Worm (Caenorhabditis elegans) whole organism, late embryonic: ENCODE measurements around the gene mca-3.

ENCODE experiments used
- ceh-31 ChIP-seq: sonication (generic microtip); optimal IDR thresholded peaks from 2 replicates; lab custom pipeline; 2016; ENCODE audit warnings: missing genetic modification characterization, missing compliant biosample characterization
- nhr-11 ChIP-seq: fragments of 150-350 bp; optimal IDR thresholded peaks from 2 replicates; lab custom pipeline; 2014; ENCODE audit warnings: missing biosample characterization, missing genetic modification characterization
- odd-2 ChIP-seq: sonication (generic microtip); optimal IDR thresholded peaks from 2 replicates; lab custom pipeline; 2017; ENCODE audit warnings: antibody characterized with exemption, mild to moderate bottlenecking, missing genetic modification characterization, missing compliant biosample characterization
- pha-4 ChIP-seq: fragments of 150-350 bp; optimal IDR thresholded peaks from 2 replicates; lab custom pipeline; 2018; ENCODE audit warnings: missing biosample characterization, missing genetic modification reagents, missing genetic modification characterization
- sox-2 ChIP-seq: fragments of 200-800 bp; sonication (Bioruptor generic); IDR thresholded peaks from 2 replicates; pipeline ENCODE4 v1.3.6; 2022; ENCODE audit warnings: missing genetic modification reagents, missing genetic modification characterization, missing compliant biosample characterization
- unc-55 ChIP-seq: sonication (generic microtip); optimal IDR thresholded peaks from 2 replicates; lab custom pipeline; 2017; ENCODE audit warnings: missing biosample characterization, missing genetic modification reagents, missing genetic modification characterization

- TF ChIP-seq odd-2 (tag; lab: Kevin White, UChicago), result no peak
- no peak for TF ChIP-seq pha-4 (tag; lab: Kevin White, UChicago)
- TF ChIP-seq ceh-31 (tag; lab: Kevin White, UChicago), result peak; percentile 57
- TF ChIP-seq sox-2 (GFP tag; lab: Robert Waterston, UW), result no peak
- no peak for TF ChIP-seq nhr-11 (tag; lab: Kevin White, UChicago)
- no peak for TF ChIP-seq unc-55
Observed at ce11 chrIV:3135000-3135399, 2.1 kb upstream of the mca-3 start.
